Fruit fly (Drosophila melanogaster) S2 (cell line): ENCODE data around the gene mirr.

ENCODE experiments used
- CG8478 ChIP-seq: fragments of >200 bp; optimal IDR thresholded peaks from 2 replicates; lab custom pipeline; 2018
- CTCF ChIP-seq, 2 experiments: fragments of >200 bp; optimal IDR thresholded peaks; 2 replicates each; lab custom pipeline; 2018

DNA sequence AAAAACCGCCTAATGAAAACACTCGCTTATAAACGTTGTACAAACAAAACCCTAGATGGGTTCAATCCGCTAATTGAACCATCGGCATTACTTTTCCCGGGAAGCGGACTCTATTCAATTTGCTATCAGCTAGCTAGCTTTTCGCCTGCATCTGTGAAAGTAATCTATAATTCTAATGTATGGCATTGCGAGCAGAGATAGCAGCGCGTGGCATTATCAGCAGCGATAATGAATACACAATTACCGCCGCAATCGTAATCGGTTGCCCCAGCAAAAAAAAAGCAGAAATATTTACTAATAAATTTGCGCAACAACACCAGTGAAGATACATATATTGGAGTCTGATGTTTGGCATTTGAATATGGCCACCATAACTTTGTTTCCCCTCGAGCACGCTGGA is 14.2 kb upstream of the mirr start:
- no peak for TF ChIP-seq CTCF (optimal IDR thresholded peaks at IDR 0.05; lab: Kevin White, UChicago)
- no peak for TF ChIP-seq CG8478 (lab: Kevin White, UChicago)
